Fruit fly (Drosophila melanogaster) ovary, adult (tissue): Measurements from ENCODE around the gene RpL37A.

Experiments used
- CG17801 ChIP-seq: fragments of 200-800 bp; optimal IDR thresholded peaks from 2 replicates; lab custom pipeline; 2019; ENCODE audit warnings: missing biosample characterization, mild to moderate bottlenecking, missing genetic modification characterization, moderate library complexity; ENCODE audit not compliant: partially characterized antibody

The RpL37A gene

DNA sequence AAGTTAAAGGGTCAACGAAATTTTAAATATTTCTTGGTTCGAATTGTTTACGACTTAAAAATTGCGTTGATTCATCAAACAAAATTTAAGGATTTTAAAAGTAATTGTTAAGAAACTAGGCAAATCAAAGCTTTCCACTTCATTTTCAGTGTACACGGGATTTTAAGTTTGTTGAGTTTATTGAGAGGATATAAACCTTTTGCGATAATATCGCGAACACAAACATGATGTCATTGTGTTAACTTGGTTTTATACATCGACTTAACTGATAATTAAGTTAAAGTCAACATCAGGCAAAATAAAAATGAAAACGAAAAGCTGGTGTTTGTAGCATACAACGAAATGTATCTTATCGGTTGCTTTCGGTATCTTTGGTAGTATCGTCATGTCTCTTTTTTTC lies 46.3 kb downstream of the RpL37A start:
- TF ChIP-seq CG17801 (GFP tag; lab: Kevin White, UChicago), result peak; percentile 2

DNA sequence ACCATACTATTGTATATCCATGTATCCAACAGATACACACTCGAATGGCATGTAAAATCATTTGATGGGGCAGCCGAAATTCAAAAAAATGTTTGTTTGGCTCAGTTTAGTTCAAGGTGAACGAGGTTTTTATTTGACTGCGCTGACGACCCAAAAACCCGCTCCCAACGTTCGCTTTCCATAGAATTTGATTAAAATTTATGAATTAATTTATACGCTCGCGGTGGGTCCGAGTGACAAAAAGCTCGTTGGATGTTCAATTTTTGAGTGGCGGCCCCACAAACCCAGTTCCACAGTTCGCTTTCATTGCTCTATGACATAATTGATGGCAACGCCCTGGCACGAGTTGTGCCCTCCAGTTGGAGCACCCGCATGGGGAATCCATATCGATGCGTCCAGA lies 48.9 kb downstream of the RpL37A start:
- TF ChIP-seq CG17801 (GFP tag; lab: Kevin White, UChicago), result no peak
